Worm (Caenorhabditis elegans) whole organism, late embryonic: ENCODE results near the gene ufd-2.

Experiments used
- ama-1 ChIP-seq: fragments of 150-350 bp; optimal IDR thresholded peaks from 2 replicates; lab custom pipeline; 2014
- ceh-19 ChIP-seq: fragments of 200-800 bp; sonication (Bioruptor generic); optimal IDR thresholded peaks from 2 replicates; lab custom pipeline; 2018; ENCODE audit warnings: mild to moderate bottlenecking, missing genetic modification characterization, missing compliant biosample characterization
- pqm-1 ChIP-seq: sonication (generic microtip); optimal IDR thresholded peaks from 2 replicates; lab custom pipeline; 2016; ENCODE audit warnings: missing genetic modification characterization, missing compliant biosample characterization

- no peak for TF ChIP-seq ama-1
- no peak for TF ChIP-seq ceh-19 (GFP tag; lab: Kevin White, UChicago)
- no peak for TF ChIP-seq pqm-1
Observed at ce11 chrII:8022461-8022860, 40.1 kb upstream of the ufd-2 start, which contains the start of gene hda-2.
